Worm (Caenorhabditis elegans): ENCODE results near the gene kars-1.

The kars-1 gene

ce11 chrII:7090085-7090484 is 17.9 kb upstream of the kars-1 start:
- TF ChIP-seq T22C8.4 (GFP tag; IDR thresholded peaks at IDR 0.05) (no peak), klf-2 (GFP tag; conservative IDR thresholded peaks at IDR 0.05) (no peak), ztf-29 (GFP tag; IDR thresholded peaks at IDR 0.05) (no peak), ztf-23 (GFP tag; IDR thresholded peaks at IDR 0.05) (no peak), flt-1 (GFP tag; IDR thresholded peaks at IDR 0.05) (no peak), cog-1 (tag; optimal IDR thresholded peaks at IDR 0.05) (no peak), med-1 (GFP tag; optimal IDR thresholded peaks at IDR 0.05; ENCODE audit: insufficient read depth) (no peak), tab-1 (GFP tag; IDR thresholded peaks at IDR 0.05) (no peak), ref-1 (GFP tag; conservative IDR thresholded peaks at IDR 0.05) (no peak)

ce11 chrII:7084021-7084420 is 11.8 kb upstream of the kars-1 start, which contains the start of the genes T02G5.14 and T02G5.15:
Gene T02G5.14 (plus strand): TSS chrII:7084321.
Gene T02G5.15 (plus strand): TSS chrII:7084321.
- TF ChIP-seq T22C8.4 (GFP tag; IDR thresholded peaks at IDR 0.05), result peak; percentile 58

DNA sequence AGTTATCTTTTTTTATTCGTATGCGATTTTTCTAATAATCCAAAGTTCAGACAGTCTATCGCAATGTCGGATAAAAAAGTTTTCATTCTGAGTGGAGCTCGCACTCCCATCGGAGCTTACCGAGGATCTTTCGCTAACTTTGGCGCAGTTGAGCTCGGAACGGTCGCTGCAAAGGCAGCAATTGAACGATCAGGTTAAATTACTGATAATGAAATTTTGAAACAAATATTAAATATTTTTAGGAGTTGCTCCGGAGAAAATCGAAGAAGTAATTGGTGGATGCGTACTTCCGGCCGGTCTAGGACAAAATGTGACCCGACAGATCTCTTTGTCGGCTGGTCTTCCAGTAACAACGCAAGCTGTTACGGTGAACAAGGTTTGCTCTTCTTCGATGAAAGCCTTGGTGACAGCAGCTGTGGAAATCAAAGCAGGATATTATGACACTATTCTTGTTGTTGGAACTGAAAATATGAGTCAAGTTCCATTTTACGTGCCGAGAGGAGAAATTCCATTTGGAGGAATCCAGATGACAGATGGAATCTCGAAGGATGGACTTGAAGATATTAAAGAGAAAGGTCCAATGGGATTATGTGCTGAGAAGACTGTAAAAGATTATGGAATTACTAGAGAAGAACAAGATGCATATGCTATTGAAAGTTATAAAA is 3.5 kb upstream of the kars-1 start, which contains the start of gene T02G5.7:
T02G5.7 (plus strand) TSS at position 51 of the 665 bp plus-strand sequence.
- no peak for TF ChIP-seq ztf-29 (GFP tag; IDR thresholded peaks at IDR 0.05)
- TF ChIP-seq med-1 (GFP tag; optimal IDR thresholded peaks at IDR 0.05; ENCODE audit: insufficient read depth), result no peak
- TF ChIP-seq tab-1 (GFP tag; IDR thresholded peaks at IDR 0.05), result no peak
- TF ChIP-seq flt-1 (GFP tag; IDR thresholded peaks at IDR 0.05), result no peak
- TF ChIP-seq T22C8.4 (GFP tag; IDR thresholded peaks at IDR 0.05), result no peak
- TF ChIP-seq ref-1 (GFP tag; conservative IDR thresholded peaks at IDR 0.05), result no peak
- no peak for TF ChIP-seq cog-1 (tag; optimal IDR thresholded peaks at IDR 0.05)
- no peak for TF ChIP-seq ztf-23 (GFP tag; IDR thresholded peaks at IDR 0.05)
- no peak for TF ChIP-seq klf-2 (GFP tag; conservative IDR thresholded peaks at IDR 0.05)

ce11 chrII:7073537-7073913 is 1.3 kb upstream of the kars-1 start, which contains the start of gene kat-1:
Gene kat-1 (plus strand): TSS chrII:7073814.
- TF ChIP-seq T22C8.4 (GFP tag; IDR thresholded peaks at IDR 0.05) (no peak), klf-2 (GFP tag; conservative IDR thresholded peaks at IDR 0.05) (no peak), med-1 (GFP tag; optimal IDR thresholded peaks at IDR 0.05; ENCODE audit: insufficient read depth) (no peak), flt-1 (GFP tag; IDR thresholded peaks at IDR 0.05) (no peak), cog-1 (tag; optimal IDR thresholded peaks at IDR 0.05) (no peak), ztf-29 (GFP tag; IDR thresholded peaks at IDR 0.05) (no peak), ztf-23 (GFP tag; IDR thresholded peaks at IDR 0.05) (no peak), tab-1 (GFP tag; IDR thresholded peaks at IDR 0.05) (no peak), ref-1 (GFP tag; conservative IDR thresholded peaks at IDR 0.05) (no peak)

DNA sequence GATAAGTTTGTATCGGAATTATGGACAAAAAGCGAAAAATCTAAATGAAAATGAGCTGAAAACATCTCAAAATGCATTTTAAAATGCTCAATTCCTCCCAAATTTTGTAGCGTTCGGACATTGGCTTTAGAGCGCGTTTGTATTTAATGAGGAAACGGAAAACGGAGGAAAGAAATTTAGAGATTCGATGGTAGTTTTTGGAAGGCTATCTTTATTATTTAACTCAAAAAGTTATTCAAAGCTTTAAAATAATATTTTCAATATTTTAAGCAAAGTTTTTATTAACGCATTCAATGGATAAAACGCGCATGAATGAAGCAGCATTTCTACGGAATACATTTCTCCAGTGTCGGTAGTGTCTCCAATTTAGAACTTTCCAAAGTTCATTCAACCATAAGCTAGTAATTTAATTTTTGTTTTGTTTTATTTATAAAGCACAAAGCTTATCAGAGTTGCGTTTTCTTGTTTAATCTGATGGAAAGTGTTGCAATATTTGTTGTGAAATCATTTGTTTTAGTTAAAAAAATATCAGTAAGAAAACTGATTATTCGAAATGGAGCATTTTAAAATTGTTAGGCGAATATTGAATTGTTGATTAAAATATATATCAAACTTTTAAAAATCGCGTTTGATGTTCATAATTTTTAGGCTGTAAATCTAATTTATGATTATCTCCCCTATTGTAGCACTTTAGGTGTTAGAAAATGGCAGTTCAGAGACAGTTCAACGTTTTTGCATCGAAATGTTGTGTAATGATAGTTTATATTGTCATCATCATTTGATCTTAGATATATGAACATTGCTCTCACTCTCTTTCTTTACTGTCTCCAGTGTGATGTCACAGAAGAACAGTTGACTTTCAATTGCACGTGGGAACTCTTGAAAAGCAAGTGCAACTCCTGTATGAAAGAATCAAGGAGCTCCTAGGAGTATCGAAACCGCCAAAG is 648 bp upstream of the kars-1 start:
- peak; percentile 77 for TF ChIP-seq flt-1 (GFP tag; IDR thresholded peaks at IDR 0.05)
- TF ChIP-seq med-1 (GFP tag; optimal IDR thresholded peaks at IDR 0.05; ENCODE audit: insufficient read depth), result no peak
- 0 out of 2 replicates have a peak, but pooled peaks have one; percentile 41 for TF ChIP-seq ztf-29 (GFP tag; IDR thresholded peaks at IDR 0.05)
- no peak; the same call in 1 of the 2 replicates for TF ChIP-seq ztf-23 (GFP tag; IDR thresholded peaks at IDR 0.05)
- peak; percentile 74 for TF ChIP-seq cog-1 (tag; optimal IDR thresholded peaks at IDR 0.05)

- TF ChIP-seq flt-1 (GFP tag; IDR thresholded peaks at IDR 0.05), result no peak
- TF ChIP-seq klf-2 (GFP tag; conservative IDR thresholded peaks at IDR 0.05), result no peak
- no peak for TF ChIP-seq med-1 (GFP tag; optimal IDR thresholded peaks at IDR 0.05; ENCODE audit: insufficient read depth)
- TF ChIP-seq tab-1 (GFP tag; IDR thresholded peaks at IDR 0.05), result no peak
- TF ChIP-seq cog-1 (tag; optimal IDR thresholded peaks at IDR 0.05), result no peak
- TF ChIP-seq ref-1 (GFP tag; conservative IDR thresholded peaks at IDR 0.05), result no peak
- TF ChIP-seq T22C8.4 (GFP tag; IDR thresholded peaks at IDR 0.05), result no peak
- no peak for TF ChIP-seq ztf-23 (GFP tag; IDR thresholded peaks at IDR 0.05)
- no peak for TF ChIP-seq ztf-29 (GFP tag; IDR thresholded peaks at IDR 0.05)
These were observed 1.8 kb downstream of the kars-1 start for ce11 chrII:7070434-7070833.

- no peak for TF ChIP-seq ref-1 (GFP tag; conservative IDR thresholded peaks at IDR 0.05)
- no peak for TF ChIP-seq ztf-29 (GFP tag; IDR thresholded peaks at IDR 0.05)
- TF ChIP-seq klf-2 (GFP tag; conservative IDR thresholded peaks at IDR 0.05), result no peak
- no peak for TF ChIP-seq T22C8.4 (GFP tag; IDR thresholded peaks at IDR 0.05)
- no peak for TF ChIP-seq cog-1 (tag; optimal IDR thresholded peaks at IDR 0.05)
- TF ChIP-seq flt-1 (GFP tag; IDR thresholded peaks at IDR 0.05), result no peak
- no peak for TF ChIP-seq med-1 (GFP tag; optimal IDR thresholded peaks at IDR 0.05; ENCODE audit: insufficient read depth)
- no peak for TF ChIP-seq ztf-23 (GFP tag; IDR thresholded peaks at IDR 0.05)
- no peak for TF ChIP-seq tab-1 (GFP tag; IDR thresholded peaks at IDR 0.05)
These were observed 2.3 kb downstream of the kars-1 start, which contains the start of gene him-14 for ce11 chrII:7069866-7070265. Gene him-14 (minus strand): TSS chrII:7069966.

- TF ChIP-seq klf-2 (GFP tag; conservative IDR thresholded peaks at IDR 0.05) (no peak), ztf-29 (GFP tag; IDR thresholded peaks at IDR 0.05) (no peak), ztf-23 (GFP tag; IDR thresholded peaks at IDR 0.05) (no peak), flt-1 (GFP tag; IDR thresholded peaks at IDR 0.05) (no peak), cog-1 (tag; optimal IDR thresholded peaks at IDR 0.05) (no peak), T22C8.4 (GFP tag; IDR thresholded peaks at IDR 0.05) (no peak), med-1 (GFP tag; optimal IDR thresholded peaks at IDR 0.05; ENCODE audit: insufficient read depth) (no peak), tab-1 (GFP tag; IDR thresholded peaks at IDR 0.05) (no peak), ref-1 (GFP tag; conservative IDR thresholded peaks at IDR 0.05) (no peak)
These were observed 6.8 kb downstream of the kars-1 start, which contains the start of gene nos-2 for ce11 chrII:7065391-7065790. Gene nos-2 (plus strand): TSS chrII:7065618.

ce11 chrII:7061730-7062129 is 10.5 kb downstream of the kars-1 start, which contains the start of gene acs-6:
Gene acs-6 (plus strand): TSS chrII:7062030.
- TF ChIP-seq med-1 (GFP tag; optimal IDR thresholded peaks at IDR 0.05; ENCODE audit: insufficient read depth) (no peak), klf-2 (GFP tag; conservative IDR thresholded peaks at IDR 0.05) (no peak), tab-1 (GFP tag; IDR thresholded peaks at IDR 0.05) (no peak), ref-1 (GFP tag; conservative IDR thresholded peaks at IDR 0.05) (no peak), flt-1 (GFP tag; IDR thresholded peaks at IDR 0.05) (no peak)
